Fruit fly (Drosophila melanogaster): ENCODE data around the gene CG4793.

CG4793 gene

dm6 chr2L:15912901-15913673, 10.1 kb upstream of the CG4793 start (continued):
- peak; percentile 45; the same call in 1 of the 2 replicates for TF ChIP-seq CG6272 (GFP tag; IDR thresholded peaks at IDR 0.05)
- TF ChIP-seq CG14014 (GFP tag; IDR thresholded peaks at IDR 0.05): no peak
- TF ChIP-seq Fer1 (GFP tag; optimal IDR thresholded peaks at IDR 0.05): peak; percentile 35
- no peak for TF ChIP-seq mam (GFP tag; optimal IDR thresholded peaks at IDR 0.05)
- TF ChIP-seq aop (GFP tag; IDR thresholded peaks at IDR 0.05): no peak
- TF ChIP-seq CG10565 (GFP tag; optimal IDR thresholded peaks at IDR 0.05): no peak
- TF ChIP-seq ac (GFP tag; optimal IDR thresholded peaks at IDR 0.05): no peak
- TF ChIP-seq Fer2 (tag; optimal IDR thresholded peaks at IDR 0.05): no peak
- no peak for TF ChIP-seq Ets97D (GFP tag; optimal IDR thresholded peaks at IDR 0.05)
- peak; percentile 85 for TF ChIP-seq CG18619 (GFP tag; optimal IDR thresholded peaks at IDR 0.05)
- TF ChIP-seq Mad (GFP tag; optimal IDR thresholded peaks at IDR 0.05): no peak
- peak in 1 of 2 experiments; percentile 4 for TF ChIP-seq Trl (optimal IDR thresholded peaks at IDR 0.05)
- TF ChIP-seq Trl (GFP tag; optimal IDR thresholded peaks at IDR 0.05): no peak
- TF ChIP-seq CG16863 (GFP tag; optimal IDR thresholded peaks at IDR 0.05): no peak
- no peak for TF ChIP-seq CG2889 (GFP tag; IDR thresholded peaks at IDR 0.05)
- TF ChIP-seq CG14860 (GFP tag; IDR thresholded peaks at IDR 0.05; ENCODE audit: partially characterized antibody): no peak
- peak; percentile 88 for TF ChIP-seq CG9437 (GFP tag; optimal IDR thresholded peaks at IDR 0.05)
- TF ChIP-seq Doc2 (GFP tag; IDR thresholded peaks at IDR 0.05): no peak
- TF ChIP-seq CG11695 (GFP tag; IDR thresholded peaks at IDR 0.05): peak; percentile 60; the same call in 2 of the 3 replicates
- 0 out of 2 replicates have a peak, but pooled peaks have one; percentile 39 for TF ChIP-seq gsb (GFP tag; IDR thresholded peaks at IDR 0.05)
- TF ChIP-seq unpg (GFP tag; optimal IDR thresholded peaks at IDR 0.05): peak; percentile 71
- 0 out of 2 replicates have a peak, but pooled peaks have one; percentile 13 for TF ChIP-seq Ada2b (GFP tag; IDR thresholded peaks at IDR 0.05)
- TF ChIP-seq kni (GFP tag; optimal IDR thresholded peaks at IDR 0.05): peak; percentile 96
- TF ChIP-seq dmrt99B (tag; optimal IDR thresholded peaks at IDR 0.05): peak; percentile 86
- TF ChIP-seq inv (GFP tag; IDR thresholded peaks at IDR 0.05; ENCODE audit: partially characterized antibody): no peak
- TF ChIP-seq CG16813 (GFP tag; IDR thresholded peaks at IDR 0.05; ENCODE audit: partially characterized antibody): no peak
- TF ChIP-seq ham (GFP tag; IDR thresholded peaks at IDR 0.05): no peak
- TF ChIP-seq zf30C (GFP tag; optimal IDR thresholded peaks at IDR 0.05): peak; percentile 12
- peak; percentile 81 for TF ChIP-seq CG8388 (GFP tag; optimal IDR thresholded peaks at IDR 0.05)
- peak; percentile 79 for TF ChIP-seq CG4424 (GFP tag; optimal IDR thresholded peaks at IDR 0.05)
- peak; percentile 69 for TF ChIP-seq Ptx1 (GFP tag; IDR thresholded peaks at IDR 0.05)
- peak; percentile 78 for TF ChIP-seq CG9727 (GFP tag; optimal IDR thresholded peaks at IDR 0.05)
- TF ChIP-seq CG3995 (GFP tag; optimal IDR thresholded peaks at IDR 0.05): no peak
- TF ChIP-seq trem (tag; optimal IDR thresholded peaks at IDR 0.05): peak; percentile 68
- peak; percentile 98 for TF ChIP-seq abd-A (tag; optimal IDR thresholded peaks at IDR 0.05)
- TF ChIP-seq CG15601 (tag; optimal IDR thresholded peaks at IDR 0.05): peak; percentile 80
- TF ChIP-seq CG7745 (tag; optimal IDR thresholded peaks at IDR 0.05): no peak
- TF ChIP-seq ken (GFP tag; IDR thresholded peaks at IDR 0.05): no peak
- no peak for TF ChIP-seq pita (GFP tag; optimal IDR thresholded peaks at IDR 0.05)
- TF ChIP-seq CG12744 (GFP tag; optimal IDR thresholded peaks at IDR 0.05): no peak
- TF ChIP-seq CG5245 (GFP tag; optimal IDR thresholded peaks at IDR 0.05): peak; percentile 1
- no peak for TF ChIP-seq btn (GFP tag; optimal IDR thresholded peaks at IDR 0.05)
- TF ChIP-seq sc (optimal IDR thresholded peaks at IDR 0.05): no peak
- TF ChIP-seq sc (GFP tag; optimal IDR thresholded peaks at IDR 0.05): peak; percentile 86
- TF ChIP-seq CG31388 (GFP tag; optimal IDR thresholded peaks at IDR 0.05): no peak
- peak; percentile 76 for TF ChIP-seq dysf (GFP tag; IDR thresholded peaks at IDR 0.05)
- no peak for TF ChIP-seq p53 (GFP tag; optimal IDR thresholded peaks at IDR 0.05)
- no peak for TF ChIP-seq NC2β (GFP tag; optimal IDR thresholded peaks at IDR 0.05)
- no peak for TF ChIP-seq HLH4C (GFP tag; IDR thresholded peaks at IDR 0.05; ENCODE audit: partially characterized antibody)
- peak; percentile 66 for TF ChIP-seq crol (GFP tag; IDR thresholded peaks at IDR 0.05)

Measured in whole organism, embryonic.